Worm (Caenorhabditis elegans): ENCODE measurements around the gene K10G6.9.

ce11 chrII:4004614-4005013, 32.6 kb downstream of the K10G6.9 start, which contains the start of gene ephx-1:
- TF ChIP-seq pha-2 (tag; optimal IDR thresholded peaks at IDR 0.05), result no peak
- no peak for TF ChIP-seq ceh-2 (tag; optimal IDR thresholded peaks at IDR 0.05)
- no peak for TF ChIP-seq hlh-13 (GFP tag; optimal IDR thresholded peaks at IDR 0.05)
- TF ChIP-seq pha-4 (tag; optimal IDR thresholded peaks at IDR 0.05), result no peak
- TF ChIP-seq ahr-1 (tag; optimal IDR thresholded peaks at IDR 0.05), result no peak
- TF ChIP-seq hlh-15 (tag; optimal IDR thresholded peaks at IDR 0.05), result no peak
- TF ChIP-seq sox-2 (GFP tag; IDR thresholded peaks at IDR 0.05), result no peak
- TF ChIP-seq ama-1 (optimal IDR thresholded peaks at IDR 0.05), result no peak
- TF ChIP-seq pros-1 (tag; optimal IDR thresholded peaks at IDR 0.05), result no peak
- no peak for TF ChIP-seq fkh-10 (GFP tag; optimal IDR thresholded peaks at IDR 0.05)
- no peak for TF ChIP-seq ceh-9 (tag; optimal IDR thresholded peaks at IDR 0.05)
- TF ChIP-seq nhr-11 (tag; optimal IDR thresholded peaks at IDR 0.05), result no peak
- TF ChIP-seq unc-55 (GFP tag; optimal IDR thresholded peaks at IDR 0.05), result no peak
